Fruit fly (Drosophila melanogaster) whole organism, embryonic: ENCODE results near the gene CG15358.
A peak's percentile ranks its signal among the peaks of the same experiment; 100 is the strongest.

Source experiments
- Bdp1 ChIP-seq: fragments of 200-800 bp; sonication (Bioruptor generic); optimal IDR thresholded peaks from 3 replicates; lab custom pipeline; 2016; ENCODE audit warnings: missing biosample characterization, missing genetic modification characterization
- CG10431 ChIP-seq: fragments of 200-800 bp; sonication (Bioruptor generic); optimal IDR thresholded peaks from 3 replicates; lab custom pipeline; 2018; ENCODE audit warnings: missing biosample characterization, mild to moderate bottlenecking, missing genetic modification characterization
- CG13287 ChIP-seq: fragments of 200-800 bp; sonication (Bioruptor generic); IDR thresholded peaks from 2 replicates; pipeline ENCODE4 v1.3.6; 2022; ENCODE audit warnings: missing biosample characterization, missing genetic modification characterization; ENCODE audit not compliant: partially characterized antibody
- CG13894 ChIP-seq: fragments of 200-800 bp; sonication (Bioruptor generic); optimal IDR thresholded peaks from 3 replicates; lab custom pipeline; 2018; ENCODE audit warnings: missing biosample characterization, mild to moderate bottlenecking, missing genetic modification characterization, moderate library complexity
- CG14050 ChIP-seq: fragments of 200-800 bp; sonication (Bioruptor generic); IDR thresholded peaks from 3 replicates; pipeline ENCODE4 v1.3.6; 2022; ENCODE audit warnings: missing biosample characterization, missing genetic modification characterization
- CG14860 ChIP-seq: fragments of 200-800 bp; sonication (Bioruptor generic); IDR thresholded peaks from 3 replicates; pipeline ENCODE4 v1.3.6; 2022; ENCODE audit warnings: missing biosample characterization, missing genetic modification characterization; ENCODE audit not compliant: partially characterized antibody
- CG15479 ChIP-seq: fragments of 200-800 bp; sonication (Bioruptor generic); optimal IDR thresholded peaks from 3 replicates; lab custom pipeline; 2019; ENCODE audit warnings: missing biosample characterization, mild to moderate bottlenecking, missing genetic modification characterization, moderate library complexity
- CG15696 ChIP-seq: fragments of 200-800 bp; sonication (Bioruptor generic); optimal IDR thresholded peaks from 2 replicates; lab custom pipeline; 2019; ENCODE audit warnings: missing biosample characterization, mild to moderate bottlenecking, missing genetic modification characterization, moderate library complexity
- CG31365 ChIP-seq: fragments of 200-800 bp; sonication (Bioruptor generic); optimal IDR thresholded peaks from 2 replicates; lab custom pipeline; 2018; ENCODE audit warnings: missing biosample characterization, mild to moderate bottlenecking, missing genetic modification characterization
- CG31441 ChIP-seq: fragments of 200-800 bp; sonication (Bioruptor generic); IDR thresholded peaks from 2 replicates; pipeline ENCODE4 v1.3.6; 2022; ENCODE audit warnings: missing biosample characterization, missing genetic modification characterization
- CG32772 ChIP-seq: fragments of 200-800 bp; sonication (Bioruptor generic); IDR thresholded peaks from 2 replicates; pipeline ENCODE4 v1.3.6; 2022; ENCODE audit warnings: missing biosample characterization, missing genetic modification characterization
- CG3281 ChIP-seq: fragments of 200-800 bp; sonication (Bioruptor generic); optimal IDR thresholded peaks from 3 replicates; lab custom pipeline; 2017; ENCODE audit warnings: missing biosample characterization, mild to moderate bottlenecking, missing genetic modification characterization
- CG34376 ChIP-seq: fragments of 200-800 bp; sonication (Bioruptor generic); optimal IDR thresholded peaks from 2 replicates; lab custom pipeline; 2018; ENCODE audit warnings: missing biosample characterization, mild to moderate bottlenecking, missing genetic modification characterization
- CG42726 ChIP-seq: fragments of 200-800 bp; sonication (Bioruptor generic); IDR thresholded peaks from 2 replicates; pipeline ENCODE4 v1.3.6; 2022; ENCODE audit warnings: missing biosample characterization, missing genetic modification characterization; ENCODE audit not compliant: partially characterized antibody
- CG6854 ChIP-seq: fragments of 200-800 bp; sonication (Bioruptor generic); optimal IDR thresholded peaks from 3 replicates; lab custom pipeline; 2017; ENCODE audit warnings: missing biosample characterization, mild to moderate bottlenecking, missing genetic modification characterization
- CG7372 ChIP-seq: fragments of 200-800 bp; sonication (Bioruptor generic); IDR thresholded peaks from 2 replicates; pipeline ENCODE4 v1.3.6; 2022; ENCODE audit warnings: missing biosample characterization, missing genetic modification characterization
- CG7839 ChIP-seq: fragments of 200-800 bp; sonication (Bioruptor generic); optimal IDR thresholded peaks from 3 replicates; lab custom pipeline; 2018; ENCODE audit warnings: missing biosample characterization, mild to moderate bottlenecking, missing genetic modification characterization, moderate library complexity
- CG9817 ChIP-seq: fragments of 200-800 bp; sonication (Bioruptor generic); optimal IDR thresholded peaks from 2 replicates; lab custom pipeline; 2018; ENCODE audit warnings: missing biosample characterization, mild to moderate bottlenecking, missing genetic modification characterization, moderate library complexity
- CTCF ChIP-seq: fragments of 200-800 bp; sonication (Bioruptor generic); optimal IDR thresholded peaks from 2 replicates; lab custom pipeline; 2017; ENCODE audit warnings: missing biosample characterization, mild to moderate bottlenecking, missing genetic modification characterization, moderate library complexity
- CkIIα-i1 ChIP-seq: fragments of 200-800 bp; sonication (Bioruptor generic); IDR thresholded peaks from 2 replicates; pipeline ENCODE4 v1.3.6; 2022; ENCODE audit warnings: missing biosample characterization, missing genetic modification characterization
- CrebB ChIP-seq: fragments of 200-800 bp; sonication (Bioruptor generic); optimal IDR thresholded peaks from 3 replicates; lab custom pipeline; 2018; ENCODE audit warnings: missing biosample characterization, mild to moderate bottlenecking, missing genetic modification characterization
- Doc2 ChIP-seq: fragments of 200-800 bp; sonication (Bioruptor generic); IDR thresholded peaks from 2 replicates; pipeline ENCODE4 v1.3.6; 2022; ENCODE audit warnings: missing biosample characterization, missing genetic modification characterization
- E2f1 ChIP-seq: fragments of 200-800 bp; sonication (Bioruptor generic); IDR thresholded peaks from 2 replicates; pipeline ENCODE4 v1.3.6; 2022; ENCODE audit warnings: missing biosample characterization, missing genetic modification characterization
- Ets65A ChIP-seq: fragments of 200-800 bp; sonication (Bioruptor generic); peaks from one replicate; lab custom pipeline; 2016; ENCODE audit warnings: missing biosample characterization, missing genetic modification characterization
- Ets97D ChIP-seq: fragments of 200-800 bp; sonication (Bioruptor generic); optimal IDR thresholded peaks from 3 replicates; lab custom pipeline; 2016; ENCODE audit warnings: missing biosample characterization, missing genetic modification characterization
- MESR4 ChIP-seq: fragments of 200-800 bp; sonication (Bioruptor generic); optimal IDR thresholded peaks from 2 replicates; lab custom pipeline; 2018; ENCODE audit warnings: missing biosample characterization, mild to moderate bottlenecking, missing genetic modification characterization, moderate library complexity
- Neu2 ChIP-seq: fragments of 200-800 bp; sonication (Bioruptor generic); optimal IDR thresholded peaks from 3 replicates; lab custom pipeline; 2016; ENCODE audit warnings: missing biosample characterization, missing genetic modification characterization, borderline replicate concordance
- Rx ChIP-seq: fragments of 200-800 bp; sonication (Bioruptor generic); IDR thresholded peaks from 2 replicates; pipeline ENCODE4 v1.3.6; 2022; ENCODE audit warnings: missing biosample characterization, missing genetic modification characterization
- Taf1 ChIP-seq: fragments of 200-800 bp; sonication (Bioruptor generic); IDR thresholded peaks from 2 replicates; pipeline ENCODE4 v1.3.6; 2022; ENCODE audit warnings: missing biosample characterization, missing genetic modification characterization
- Tbp ChIP-seq: fragments of >200 bp; optimal IDR thresholded peaks from 2 replicates; lab custom pipeline; 2018; ENCODE audit warnings: missing biosample characterization, missing genetic modification characterization
- Xrp1 ChIP-seq: fragments of 200-800 bp; sonication (Bioruptor generic); IDR thresholded peaks from 2 replicates; pipeline ENCODE4 v1.3.6; 2022; ENCODE audit warnings: missing biosample characterization, missing genetic modification characterization
- ab ChIP-seq: fragments of 200-800 bp; sonication (Bioruptor generic); optimal IDR thresholded peaks from 2 replicates; lab custom pipeline; 2016; ENCODE audit warnings: missing biosample characterization, missing genetic modification characterization
- caup ChIP-seq: fragments of 200-800 bp; sonication (Bioruptor generic); optimal IDR thresholded peaks from 3 replicates; lab custom pipeline; 2017; ENCODE audit warnings: missing biosample characterization, mild to moderate bottlenecking, missing genetic modification characterization, moderate library complexity; ENCODE audit not compliant: severe bottlenecking
- chif ChIP-seq, 2 experiments: fragments of 200-800 bp; sonication (Bioruptor generic); optimal IDR thresholded peaks; 3 replicates each; lab custom pipeline; 2016; ENCODE audit warnings: missing biosample characterization in 2 of 2, missing genetic modification characterization in 2 of 2
- corto ChIP-seq: fragments of 200-800 bp; sonication (Bioruptor generic); optimal IDR thresholded peaks from 2 replicates; lab custom pipeline; 2016; ENCODE audit warnings: missing biosample characterization, mild to moderate bottlenecking, missing genetic modification characterization, moderate library complexity
- crp ChIP-seq, 2 experiments: fragments of 200-800 bp; sonication (Bioruptor generic); optimal IDR thresholded peaks; 2 replicates in 1 of 2; 3 replicates in 1 of 2; lab custom pipeline; 2017; ENCODE audit warnings: missing biosample characterization in 2 of 2, missing genetic modification characterization in 2 of 2, mild to moderate bottlenecking in 1 of 2, moderate library complexity in 1 of 2
- dysf ChIP-seq: fragments of 200-800 bp; sonication (Bioruptor generic); IDR thresholded peaks from 3 replicates; pipeline ENCODE4 v1.3.6; 2022; ENCODE audit warnings: missing biosample characterization, missing genetic modification characterization
- emc ChIP-seq: fragments of 200-800 bp; sonication (Bioruptor generic); optimal IDR thresholded peaks from 2 replicates; lab custom pipeline; 2016; ENCODE audit warnings: missing biosample characterization, missing genetic modification characterization
- ftz-f1 ChIP-seq: fragments of 200-800 bp; sonication (Bioruptor generic); optimal IDR thresholded peaks from 2 replicates; lab custom pipeline; 2016; ENCODE audit warnings: missing biosample characterization, missing genetic modification characterization
- gro ChIP-seq: fragments of 200-800 bp; sonication (Bioruptor generic); optimal IDR thresholded peaks from 2 replicates; lab custom pipeline; 2016; ENCODE audit warnings: missing biosample characterization, missing genetic modification characterization
- knrl ChIP-seq: fragments of 200-800 bp; sonication (Bioruptor generic); IDR thresholded peaks from 3 replicates; pipeline ENCODE4 v1.3.6; 2022; ENCODE audit warnings: missing biosample characterization, missing genetic modification characterization; ENCODE audit not compliant: partially characterized antibody
- row ChIP-seq: fragments of 200-800 bp; sonication (Bioruptor generic); IDR thresholded peaks from 3 replicates; pipeline ENCODE4 v1.3.6; 2022; ENCODE audit warnings: missing biosample characterization, missing genetic modification characterization
- shn ChIP-seq: fragments of 200-800 bp; sonication (Bioruptor generic); optimal IDR thresholded peaks from 3 replicates; lab custom pipeline; 2016; ENCODE audit warnings: missing biosample characterization, missing genetic modification characterization
- tll ChIP-seq, 2 experiments: fragments of 200-800 bp in 1 of 2; fragments of >200 bp in 1 of 2; sonication (Bioruptor generic) in 1 of 2; optimal IDR thresholded peaks; 2 replicates each; lab custom pipeline; 2017 to 2019; ENCODE audit warnings: missing biosample characterization in 2 of 2, missing genetic modification characterization in 2 of 2, mild to moderate bottlenecking in 1 of 2, moderate library complexity in 1 of 2
- ttk ChIP-seq: fragments of 200-800 bp; sonication (Bioruptor generic); IDR thresholded peaks from 2 replicates; pipeline ENCODE4 v2.1.2; 2022; ENCODE audit warnings: missing biosample characterization, missing genetic modification characterization
- unc-4 ChIP-seq: fragments of 200-800 bp; sonication (Bioruptor generic); IDR thresholded peaks from 2 replicates; pipeline ENCODE4 v1.3.6; 2022; ENCODE audit warnings: missing biosample characterization, missing genetic modification characterization; ENCODE audit not compliant: partially characterized antibody
- unpg ChIP-seq: fragments of 200-800 bp; sonication (Bioruptor generic); optimal IDR thresholded peaks from 3 replicates; lab custom pipeline; 2018; ENCODE audit warnings: missing biosample characterization, mild to moderate bottlenecking, missing genetic modification characterization, moderate library complexity
- vfl ChIP-seq: fragments of 200-800 bp; sonication (Bioruptor generic); optimal IDR thresholded peaks from 2 replicates; lab custom pipeline; 2016; ENCODE audit warnings: missing biosample characterization, missing genetic modification characterization
- zfh2 ChIP-seq: fragments of 200-800 bp; sonication (Bioruptor generic); optimal IDR thresholded peaks from 2 replicates; lab custom pipeline; 2016; ENCODE audit warnings: missing biosample characterization, missing genetic modification characterization

CG15358 gene

dm6 chr2L:1884409-1885082 lies 1.5 kb upstream of the CG15358 start, which contains the start of gene Wdr62 (continued):
- TF ChIP-seq MESR4 (GFP tag; lab: Kevin White, UChicago) = peak; percentile 99
- TF ChIP-seq Ets97D (GFP tag; lab: Kevin White, UChicago) = peak; percentile 91
- TF ChIP-seq gro (GFP tag; lab: Kevin White, UChicago) = peak; percentile 85
- TF ChIP-seq dysf (GFP tag; lab: Robert Waterston, UW) = peak; percentile 38; the same call in 1 of the 3 replicates
- peak; percentile 20 for TF ChIP-seq CG15696 (tag; lab: Kevin White, UChicago)
- TF ChIP-seq Xrp1 = no peak; the same call in 1 of the 2 replicates
- no peak for TF ChIP-seq CG10431 (GFP tag; lab: Kevin White, UChicago)
- peak; percentile 46 for TF ChIP-seq unpg (GFP tag; lab: Kevin White, UChicago)
- TF ChIP-seq CG14050 (GFP tag; lab: Robert Waterston, UW) = no peak
- peak; percentile 10 for TF ChIP-seq ab (GFP tag; lab: Kevin White, UChicago)
- peak; percentile 38 for TF ChIP-seq zfh2 (GFP tag; lab: Kevin White, UChicago)
- no peak for TF ChIP-seq crp (GFP tag; optimal IDR thresholded peaks at IDR 0.05; lab: Kevin White, UChicago)
- peak; percentile 42 for TF ChIP-seq CG31365 (tag; lab: Kevin White, UChicago)
- TF ChIP-seq CG42726 (GFP tag; lab: Robert Waterston, UW) = peak; percentile 72; the same call in 1 of the 2 replicates
- peak; percentile 17 for TF ChIP-seq CG6854 (GFP tag; lab: Kevin White, UChicago)
- TF ChIP-seq ftz-f1 (GFP tag; lab: Kevin White, UChicago) = peak; percentile 74
- no peak for TF ChIP-seq corto (GFP tag; lab: Kevin White, UChicago)
- peak; percentile 56 for TF ChIP-seq CrebB (tag; lab: Kevin White, UChicago)
- no peak for TF ChIP-seq CkIIα-i1 (GFP tag; lab: Robert Waterston, UW)
- TF ChIP-seq CG7839 (tag; lab: Kevin White, UChicago) = peak; percentile 16
- TF ChIP-seq chif (GFP tag; optimal IDR thresholded peaks at IDR 0.05; lab: Kevin White, UChicago) = peak in 1 of 2 experiments; percentile 61
- no peak for TF ChIP-seq ttk (GFP tag; lab: Robert Waterston, UW)
- peak; percentile 51 for TF ChIP-seq CG3281 (GFP tag; lab: Kevin White, UChicago)
- no peak for TF ChIP-seq Doc2
- no peak for TF ChIP-seq Ets65A
- TF ChIP-seq CG32772 (GFP tag; lab: Robert Waterston, UW) = no peak
- TF ChIP-seq CG31441 (GFP tag; lab: Robert Waterston, UW) = peak; percentile 50
- TF ChIP-seq emc (GFP tag; lab: Kevin White, UChicago) = no peak
- TF ChIP-seq CG13894 (tag; lab: Kevin White, UChicago) = peak; percentile 78
- no peak for TF ChIP-seq Rx (GFP tag; lab: Robert Waterston, UW)
- TF ChIP-seq CG13287 (GFP tag; lab: Robert Waterston, UW) = peak; percentile 75
- TF ChIP-seq CG34376 (GFP tag; lab: Kevin White, UChicago) = peak; percentile 83
- no peak for TF ChIP-seq Neu2
- peak; percentile 51 for TF ChIP-seq Bdp1 (GFP tag; lab: Kevin White, UChicago)
- TF ChIP-seq CG14860 = peak; percentile 45; the same call in 1 of the 3 replicates
- TF ChIP-seq CG9817 = peak; percentile 33
- no peak for TF ChIP-seq Tbp (GFP tag; lab: Kevin White, UChicago)
- TF ChIP-seq row (GFP tag; lab: Robert Waterston, UW) = peak; percentile 18; the same call in 1 of the 3 replicates
- no peak for TF ChIP-seq Taf1 (GFP tag; lab: Robert Waterston, UW)
- TF ChIP-seq unc-4 (GFP tag; lab: Robert Waterston, UW) = peak; percentile 66
- peak; percentile 75 for TF ChIP-seq caup (GFP tag; lab: Kevin White, UChicago)
- peak; percentile 20 for TF ChIP-seq vfl (GFP tag; lab: Kevin White, UChicago)
- peak; percentile 23 for TF ChIP-seq CG15479 (GFP tag; lab: Kevin White, UChicago)
- TF ChIP-seq tll (GFP tag; optimal IDR thresholded peaks at IDR 0.05; lab: Kevin White, UChicago) = peak in 1 of 2 experiments; percentile 39
- TF ChIP-seq E2f1 (GFP tag; lab: Robert Waterston, UW) = peak; percentile 17; the same call in 1 of the 2 replicates
- TF ChIP-seq CTCF (GFP tag; lab: Kevin White, UChicago) = peak; percentile 96
- no peak for TF ChIP-seq CG7372 (GFP tag; lab: Robert Waterston, UW)
- peak; percentile 81 for TF ChIP-seq knrl (GFP tag; lab: Robert Waterston, UW)
- peak; percentile 36 for TF ChIP-seq shn
